Worm (Caenorhabditis elegans) whole organism, L4 larva: ENCODE measurements around the gene clec-183.

Source experiments
- D1046.2 ChIP-seq: fragments of 200-800 bp; sonication (Bioruptor generic); IDR thresholded peaks from 2 replicates; pipeline ENCODE4 v1.3.6; 2022; ENCODE audit warnings: missing genetic modification characterization, missing compliant biosample characterization
- R02D3.7 ChIP-seq: fragments of 150-350 bp; sonication (generic microtip); optimal IDR thresholded peaks from 3 replicates; lab custom pipeline; 2014; ENCODE audit warnings: missing biosample characterization, missing genetic modification characterization
- ZK546.5 ChIP-seq, 2 experiments: sonication (generic microtip); optimal IDR thresholded peaks; 2 replicates each; lab custom pipeline; 2017; ENCODE audit warnings: missing biosample characterization in 2 of 2, missing genetic modification characterization in 2 of 2
- daf-12 ChIP-seq: fragments of 150-350 bp; optimal IDR thresholded peaks from 2 replicates; lab custom pipeline; 2014; ENCODE audit warnings: missing biosample characterization, missing genetic modification reagents, missing genetic modification characterization
- daf-8 ChIP-seq: fragments of 200-800 bp; sonication (Bioruptor generic); IDR thresholded peaks from 2 replicates; pipeline ENCODE4 v1.3.6; 2022; ENCODE audit warnings: missing genetic modification characterization, missing compliant biosample characterization
- dmd-9 ChIP-seq: fragments of 200-800 bp; sonication (Bioruptor generic); IDR thresholded peaks from 2 replicates; pipeline ENCODE4 v1.3.6; 2022; ENCODE audit warnings: missing genetic modification reagents, missing genetic modification characterization, missing compliant biosample characterization
- egl-27 ChIP-seq: sonication (generic microtip); optimal IDR thresholded peaks from 3 replicates; lab custom pipeline; 2017; ENCODE audit warnings: missing biosample characterization, missing genetic modification reagents, missing genetic modification characterization
- lin-13 ChIP-seq: fragments of 150-350 bp; optimal IDR thresholded peaks from 2 replicates; lab custom pipeline; 2014; ENCODE audit warnings: missing biosample characterization, missing genetic modification reagents, missing genetic modification characterization
- lin-29 ChIP-seq: fragments of 200-800 bp; sonication (Bioruptor generic); IDR thresholded peaks from 2 replicates; pipeline ENCODE4 v1.3.6; 2022; ENCODE audit warnings: missing genetic modification reagents, missing genetic modification characterization, missing compliant biosample characterization
- nhr-11 ChIP-seq: fragments of 150-350 bp; optimal IDR thresholded peaks from 2 replicates; lab custom pipeline; 2014; ENCODE audit warnings: missing biosample characterization, missing genetic modification characterization
- nhr-237 ChIP-seq: sonication (generic microtip); optimal IDR thresholded peaks from 2 replicates; lab custom pipeline; 2017; ENCODE audit warnings: missing biosample characterization, missing genetic modification characterization
- snpc-4 ChIP-seq: fragments of 150-350 bp; optimal IDR thresholded peaks from 2 replicates; lab custom pipeline; 2014; ENCODE audit warnings: missing biosample characterization, missing genetic modification characterization
- unc-62 ChIP-seq, 3 experiments: fragments of 150-350 bp in 1 of 3; sonication (generic microtip); optimal IDR thresholded peaks in 2 of 3; peaks in 1 of 3; 1 replicate in 1 of 3; 2 replicates in 2 of 3; lab custom pipeline; 2014 to 2017; ENCODE audit warnings: missing biosample characterization in 3 of 3, missing genetic modification characterization in 3 of 3, missing genetic modification reagents in 3 of 3, missing genotype in 1 of 3

DNA sequence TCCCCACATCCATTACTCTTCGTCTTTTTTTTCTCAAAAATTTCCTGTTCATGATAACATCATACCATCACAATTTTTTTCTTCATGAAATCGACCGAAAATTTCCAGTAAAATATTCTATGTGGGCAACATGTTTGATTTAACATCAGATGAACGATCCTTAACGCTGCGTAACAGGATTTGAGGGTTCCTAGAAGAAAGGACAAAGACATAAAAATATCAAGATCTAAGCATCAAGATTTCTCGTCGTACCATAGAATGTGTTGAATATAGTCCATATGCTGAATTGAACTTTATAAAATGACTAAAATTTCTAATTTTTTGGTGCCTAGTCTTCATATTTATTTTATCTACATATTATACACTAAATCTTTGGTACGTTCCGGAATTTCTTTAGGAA, 27.7 kb upstream of the clec-183 start, which contains the start of gene F49C12.3:
- TF ChIP-seq snpc-4 (tag; lab: Kevin White, UChicago) (no peak), egl-27 (tag; lab: Kevin White, UChicago) (no peak), D1046.2 (GFP tag; lab: Robert Waterston, UW) (no peak), R02D3.7 (tag; lab: Kevin White, UChicago) (no peak), nhr-237 (tag; lab: Kevin White, UChicago) (no peak), nhr-11 (tag; lab: Kevin White, UChicago) (no peak), lin-13 (GFP tag; lab: Kevin White, UChicago) (no peak), unc-62 (GFP tag; optimal IDR thresholded peaks at IDR 0.05 in 1 of 2; lab: Kevin White, UChicago) (no peak), unc-62 (tag; optimal IDR thresholded peaks at IDR 0.05; lab: Kevin White, UChicago) (no peak), ZK546.5 (tag; optimal IDR thresholded peaks at IDR 0.05; lab: Kevin White, UChicago) (no peak), dmd-9 (no peak), daf-12 (tag; lab: Kevin White, UChicago) (no peak), daf-8 (GFP tag; lab: Robert Waterston, UW) (no peak), lin-29 (GFP tag; lab: Robert Waterston, UW) (no peak)
